Fruit fly (Drosophila melanogaster): Measurements from ENCODE around the gene CG8997.

The CG8997 gene

dm6 chr2L:13835002-13835910 lies 9.9 kb downstream of the CG8997 start, which contains the start of the genes mRpS23 and CenG1A:
mRpS23 (minus strand) TSS chr2L:13835072.
CenG1A (plus strand) TSS chr2L:13835564.
- TF ChIP-seq kay (GFP tag; ENCODE audit: borderline replicate concordance) (no peak), Hr96 (GFP tag; optimal IDR thresholded peaks at IDR 0.05) (peak; percentile 99), CG7101 (tag; optimal IDR thresholded peaks at IDR 0.05) (peak; percentile 100), Clk (GFP tag; optimal IDR thresholded peaks at IDR 0.05) (peak; percentile 99), ovo (GFP tag; optimal IDR thresholded peaks at IDR 0.05) (peak; percentile 98), toe (GFP tag; optimal IDR thresholded peaks at IDR 0.05) (peak; percentile 99), Crg-1 (GFP tag; optimal IDR thresholded peaks at IDR 0.05) (peak; percentile 99), cnc (optimal IDR thresholded peaks at IDR 0.05) (no peak), CG11617 (GFP tag; optimal IDR thresholded peaks at IDR 0.05) (peak; percentile 98), Mnt (GFP tag; optimal IDR thresholded peaks at IDR 0.05) (peak; percentile 98), tj (GFP tag; optimal IDR thresholded peaks at IDR 0.05) (peak; percentile 91), cic (GFP tag; optimal IDR thresholded peaks at IDR 0.05) (peak; percentile 91), pad (GFP tag; optimal IDR thresholded peaks at IDR 0.05) (peak; percentile 93), CG1620 (GFP tag; optimal IDR thresholded peaks at IDR 0.05) (peak; percentile 99), CG7045 (GFP tag; optimal IDR thresholded peaks at IDR 0.05) (peak; percentile 99), CG33017 (tag; optimal IDR thresholded peaks at IDR 0.05) (peak; percentile 100), CG5204 (GFP tag; optimal IDR thresholded peaks at IDR 0.05) (peak; percentile 100), CG12768 (GFP tag; optimal IDR thresholded peaks at IDR 0.05) (peak; percentile 99), bab1 (GFP tag; optimal IDR thresholded peaks at IDR 0.05) (peak; percentile 100), CG14711 (tag; optimal IDR thresholded peaks at IDR 0.05) (peak; percentile 98)

- peak; percentile 11 for TF ChIP-seq CG33017 (tag; optimal IDR thresholded peaks at IDR 0.05)
- TF ChIP-seq CG14711 (tag; optimal IDR thresholded peaks at IDR 0.05) = peak; percentile 19
- peak; percentile 53 for TF ChIP-seq CG7101 (tag; optimal IDR thresholded peaks at IDR 0.05)
- TF ChIP-seq tj (GFP tag; optimal IDR thresholded peaks at IDR 0.05) = peak; percentile 0
- no peak for TF ChIP-seq Hr96 (GFP tag; optimal IDR thresholded peaks at IDR 0.05)
- TF ChIP-seq Clk (GFP tag; optimal IDR thresholded peaks at IDR 0.05) = no peak
- peak; percentile 33 for TF ChIP-seq Crg-1 (GFP tag; optimal IDR thresholded peaks at IDR 0.05)
- TF ChIP-seq Mnt (GFP tag; optimal IDR thresholded peaks at IDR 0.05) = peak; percentile 38
- no peak for TF ChIP-seq kay (GFP tag; ENCODE audit: borderline replicate concordance)
- peak; percentile 12 for TF ChIP-seq CG1620 (GFP tag; optimal IDR thresholded peaks at IDR 0.05)
These were observed 12.1 kb downstream of the CG8997 start, which contains the start of the genes GatC, PolG2 and Polr2C for dm6 chr2L:13833058-13833457. GatC (minus strand) TSS chr2L:13833105. PolG2 (minus strand) TSS chr2L:13833105. Polr2C (plus strand) TSS chr2L:13833337.

- TF ChIP-seq pad (GFP tag; optimal IDR thresholded peaks at IDR 0.05) = no peak
- TF ChIP-seq CG1620 (GFP tag; optimal IDR thresholded peaks at IDR 0.05) = peak; percentile 30
- TF ChIP-seq CG14711 (tag; optimal IDR thresholded peaks at IDR 0.05) = peak; percentile 14
- TF ChIP-seq tj (GFP tag; optimal IDR thresholded peaks at IDR 0.05) = no peak
- TF ChIP-seq cnc (optimal IDR thresholded peaks at IDR 0.05) = no peak
- TF ChIP-seq Mnt (GFP tag; optimal IDR thresholded peaks at IDR 0.05) = no peak
- TF ChIP-seq toe (GFP tag; optimal IDR thresholded peaks at IDR 0.05) = no peak
- TF ChIP-seq ovo (GFP tag; optimal IDR thresholded peaks at IDR 0.05) = no peak
- no peak for TF ChIP-seq CG12768 (GFP tag; optimal IDR thresholded peaks at IDR 0.05)
- TF ChIP-seq CG11617 (GFP tag; optimal IDR thresholded peaks at IDR 0.05) = no peak
- no peak for TF ChIP-seq CG33017 (tag; optimal IDR thresholded peaks at IDR 0.05)
- TF ChIP-seq CG5204 (GFP tag; optimal IDR thresholded peaks at IDR 0.05) = no peak
- TF ChIP-seq bab1 (GFP tag; optimal IDR thresholded peaks at IDR 0.05) = peak; percentile 72
- TF ChIP-seq kay (GFP tag; ENCODE audit: borderline replicate concordance) = no peak
- TF ChIP-seq Crg-1 (GFP tag; optimal IDR thresholded peaks at IDR 0.05) = peak; percentile 6
- no peak for TF ChIP-seq CG7045 (GFP tag; optimal IDR thresholded peaks at IDR 0.05)
- no peak for TF ChIP-seq Hr96 (GFP tag; optimal IDR thresholded peaks at IDR 0.05)
- no peak for TF ChIP-seq Clk (GFP tag; optimal IDR thresholded peaks at IDR 0.05)
- TF ChIP-seq cic (GFP tag; optimal IDR thresholded peaks at IDR 0.05) = no peak
- TF ChIP-seq CG7101 (tag; optimal IDR thresholded peaks at IDR 0.05) = peak; percentile 6
These were observed 15.6 kb downstream of the CG8997 start, which contains the start of the genes Arpc1 and Orc5 for dm6 chr2L:13829540-13829939. Arpc1 (minus strand) TSS chr2L:13829741. Orc5 (plus strand) TSS chr2L:13829837.

- no peak for TF ChIP-seq tj (GFP tag; optimal IDR thresholded peaks at IDR 0.05)
- TF ChIP-seq Mnt (GFP tag; optimal IDR thresholded peaks at IDR 0.05) = no peak
- no peak for TF ChIP-seq CG33017 (tag; optimal IDR thresholded peaks at IDR 0.05)
- no peak for TF ChIP-seq CG7101 (tag; optimal IDR thresholded peaks at IDR 0.05)
- no peak for TF ChIP-seq pad (GFP tag; optimal IDR thresholded peaks at IDR 0.05)
- no peak for TF ChIP-seq Crg-1 (GFP tag; optimal IDR thresholded peaks at IDR 0.05)
- TF ChIP-seq kay (GFP tag; ENCODE audit: borderline replicate concordance) = no peak
- TF ChIP-seq CG11617 (GFP tag; optimal IDR thresholded peaks at IDR 0.05) = no peak
- TF ChIP-seq Hr96 (GFP tag; optimal IDR thresholded peaks at IDR 0.05) = no peak
- no peak for TF ChIP-seq cnc (optimal IDR thresholded peaks at IDR 0.05)
- TF ChIP-seq CG14711 (tag; optimal IDR thresholded peaks at IDR 0.05) = no peak
- TF ChIP-seq cic (GFP tag; optimal IDR thresholded peaks at IDR 0.05) = no peak
These were observed 17.6 kb downstream of the CG8997 start, which contains the start of gene PolG1 for dm6 chr2L:13827557-13827956. PolG1 (minus strand) TSS chr2L:13827772.

dm6 chr2L:13820948-13821347 lies 24.2 kb downstream of the CG8997 start, which contains the start of gene b:
b (plus strand) TSS chr2L:13821248.
- TF ChIP-seq cnc (optimal IDR thresholded peaks at IDR 0.05) (no peak), Clk (GFP tag; optimal IDR thresholded peaks at IDR 0.05) (no peak), Hr96 (GFP tag; optimal IDR thresholded peaks at IDR 0.05) (peak; percentile 29), toe (GFP tag; optimal IDR thresholded peaks at IDR 0.05) (no peak), CG1620 (GFP tag; optimal IDR thresholded peaks at IDR 0.05) (no peak)

All from whole organism, adult.